Fruit fly (Drosophila melanogaster) whole organism: Measurements from ENCODE around the gene LManVI.

ENCODE experiments used
- CG8478 ChIP-seq: fragments of >200 bp; optimal IDR thresholded peaks from 2 replicates; lab custom pipeline; 2018; ENCODE audit warnings: inconsistent platforms
- Dll ChIP-seq: fragments of >200 bp; optimal IDR thresholded peaks from 2 replicates; lab custom pipeline; 2017
- EcR ChIP-seq, 2 experiments: fragments of >200 bp; optimal IDR thresholded peaks; 2 replicates each; lab custom pipeline; 2017; ENCODE audit warnings: missing biosample characterization in 2 of 2, missing genetic modification characterization in 2 of 2, missing genetic modification reagents in 2 of 2
- pan ChIP-seq: fragments of >200 bp; optimal IDR thresholded peaks from 2 replicates; lab custom pipeline; 2017
- psq ChIP-seq: fragments of >200 bp; optimal IDR thresholded peaks from 2 replicates; lab custom pipeline; 2017
- usp ChIP-seq: fragments of >200 bp; optimal IDR thresholded peaks from 2 replicates; lab custom pipeline; 2017; ENCODE audit warnings: missing biosample characterization, missing genetic modification characterization, mixed read lengths

The LManVI gene

DNA sequence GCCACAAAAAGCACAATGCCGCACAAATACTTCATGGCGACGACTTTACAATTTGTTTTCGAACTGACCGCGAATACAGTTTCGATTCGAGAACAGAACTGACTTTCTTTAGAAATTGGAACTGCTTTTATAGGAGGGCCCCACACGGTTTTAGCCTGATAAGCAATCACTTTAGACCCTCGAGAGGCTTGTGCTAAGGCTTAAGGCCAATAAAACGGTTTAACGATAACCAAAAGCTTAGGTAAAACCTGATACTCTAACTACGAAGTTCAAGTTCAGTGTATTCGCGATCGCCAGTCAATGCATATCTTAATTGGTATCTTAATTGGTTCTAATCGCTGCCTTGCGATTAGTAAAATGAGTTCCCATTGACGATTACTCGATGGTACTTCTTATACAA is at the start of gene LManVI:
LManVI (minus strand) TSS at position 101 of the 400 bp plus-strand sequence.
- TF ChIP-seq Dll (lab: Kevin White, UChicago) (no peak), pan (lab: Kevin White, UChicago) (no peak), usp (GFP tag; lab: Kevin White, UChicago) (no peak), CG8478 (lab: Kevin White, UChicago) (no peak), EcR (GFP tag; optimal IDR thresholded peaks at IDR 0.05; lab: Kevin White, UChicago) (no peak), psq (lab: Kevin White, UChicago) (no peak)

DNA sequence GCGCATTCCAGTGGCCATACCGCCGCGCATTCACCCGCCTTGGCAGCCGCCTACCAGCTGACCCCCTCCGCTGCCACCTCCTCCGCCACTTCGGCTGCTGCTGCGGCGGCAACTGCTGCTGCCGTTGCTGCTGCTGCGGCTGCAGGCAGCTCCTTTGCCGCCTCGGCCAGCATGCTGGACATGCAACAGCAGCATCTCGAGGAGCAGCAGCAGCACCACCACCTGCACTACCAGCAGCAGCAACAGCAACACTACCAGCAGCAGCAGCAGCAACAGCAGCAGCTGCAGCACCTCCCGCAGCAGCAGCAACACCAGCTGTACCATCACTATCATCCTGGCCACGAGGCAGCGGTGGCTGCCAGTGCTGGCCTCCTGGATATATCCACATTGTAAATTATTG is 47.3 kb upstream of the LManVI start:
- no peak for TF ChIP-seq Dll (lab: Kevin White, UChicago)
- TF ChIP-seq CG8478 (lab: Kevin White, UChicago), result no peak
- TF ChIP-seq EcR (GFP tag; optimal IDR thresholded peaks at IDR 0.05; lab: Kevin White, UChicago), result no peak
- no peak for TF ChIP-seq psq (lab: Kevin White, UChicago)
- no peak for TF ChIP-seq pan (lab: Kevin White, UChicago)
- no peak for TF ChIP-seq usp (GFP tag; lab: Kevin White, UChicago)

- TF ChIP-seq Dll (lab: Kevin White, UChicago) (peak; percentile 79), CG8478 (lab: Kevin White, UChicago) (peak; percentile 71), psq (lab: Kevin White, UChicago) (no peak)
Measured at dm6 chr2L:8825222-8825869, 44.3 kb upstream of the LManVI start, which contains the start of gene SoxN. TSS of gene SoxN (plus strand) at chr2L:8825645.

dm6 chr2L:8820539-8820938 is 39.5 kb upstream of the LManVI start:
- TF ChIP-seq usp (GFP tag; lab: Kevin White, UChicago) (no peak), EcR (GFP tag; optimal IDR thresholded peaks at IDR 0.05; lab: Kevin White, UChicago) (no peak), Dll (lab: Kevin White, UChicago) (no peak), CG8478 (lab: Kevin White, UChicago) (no peak), psq (lab: Kevin White, UChicago) (no peak), pan (lab: Kevin White, UChicago) (no peak)

DNA sequence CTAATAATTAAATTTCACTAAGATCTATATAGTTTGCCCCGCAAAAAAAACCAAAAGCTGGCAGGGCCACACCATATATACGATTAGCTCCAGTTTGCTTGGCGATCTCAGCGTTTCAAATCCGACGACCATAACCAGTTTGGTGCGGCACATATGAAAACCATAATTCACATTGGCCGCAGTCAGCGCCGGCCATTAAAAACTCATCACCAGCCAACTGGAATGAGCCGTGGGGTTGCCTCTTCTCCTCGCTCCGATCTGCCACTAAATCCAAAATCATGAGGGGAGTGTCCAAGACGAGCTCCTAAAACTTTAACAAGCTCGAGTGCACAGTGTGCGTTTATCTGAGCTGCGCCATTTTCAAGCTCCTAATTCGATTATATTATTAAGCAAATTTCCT is 36.3 kb upstream of the LManVI start:
- no peak for TF ChIP-seq psq (lab: Kevin White, UChicago)
- TF ChIP-seq CG8478 (lab: Kevin White, UChicago), result no peak
- no peak for TF ChIP-seq EcR (GFP tag; optimal IDR thresholded peaks at IDR 0.05; lab: Kevin White, UChicago)
- no peak for TF ChIP-seq usp (GFP tag; lab: Kevin White, UChicago)
- TF ChIP-seq Dll (lab: Kevin White, UChicago), result no peak

DNA sequence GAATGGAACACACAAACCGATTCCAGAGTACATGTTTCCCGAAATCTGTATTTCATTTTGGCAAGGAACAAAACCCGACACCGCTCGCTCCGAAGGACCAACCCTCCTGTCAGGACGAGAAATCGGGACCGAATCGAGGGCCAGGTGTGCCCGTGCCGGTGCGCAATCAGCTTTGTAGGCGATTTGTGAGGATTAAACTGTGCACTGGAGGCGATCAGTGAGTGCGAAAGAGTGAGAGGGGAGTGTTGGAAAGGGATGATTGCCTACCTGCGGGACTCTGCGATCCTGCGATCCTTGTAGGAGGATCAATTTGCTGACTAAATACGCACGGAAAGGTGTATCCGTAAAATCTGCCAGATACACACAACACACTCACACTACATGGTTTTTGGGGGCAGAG is 28.8 kb upstream of the LManVI start:
- TF ChIP-seq EcR (GFP tag; optimal IDR thresholded peaks at IDR 0.05; lab: Kevin White, UChicago) (no peak), usp (GFP tag; lab: Kevin White, UChicago) (no peak), Dll (lab: Kevin White, UChicago) (no peak), CG8478 (lab: Kevin White, UChicago) (no peak), pan (lab: Kevin White, UChicago) (no peak), psq (lab: Kevin White, UChicago) (no peak)

DNA sequence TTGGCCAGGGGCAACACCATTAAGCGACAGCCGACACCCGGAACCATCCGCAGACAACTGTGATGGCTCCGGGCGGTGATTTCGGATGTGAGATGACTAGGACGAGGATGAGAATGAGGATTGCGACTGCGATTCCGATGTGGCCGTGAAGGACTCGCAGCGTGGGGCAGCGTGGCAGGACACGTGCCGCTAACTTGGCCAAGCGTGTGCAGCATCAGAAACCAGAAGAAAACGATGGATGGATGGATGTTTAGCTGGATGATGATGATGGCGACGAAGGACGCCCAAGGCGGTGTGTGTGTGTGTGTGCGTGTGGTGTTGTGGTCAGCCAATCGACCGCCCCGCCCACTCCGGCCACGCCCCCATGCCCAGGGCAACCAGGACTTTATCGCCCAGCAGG is 23.1 kb upstream of the LManVI start:
- TF ChIP-seq pan (lab: Kevin White, UChicago), result no peak

dm6 chr2L:8799009-8799408 is 18.0 kb upstream of the LManVI start:
- TF ChIP-seq Dll (lab: Kevin White, UChicago), result no peak
- TF ChIP-seq EcR (GFP tag; optimal IDR thresholded peaks at IDR 0.05; lab: Kevin White, UChicago), result no peak
- TF ChIP-seq CG8478 (lab: Kevin White, UChicago), result no peak
- TF ChIP-seq pan (lab: Kevin White, UChicago), result no peak
- TF ChIP-seq usp (GFP tag; lab: Kevin White, UChicago), result no peak
- TF ChIP-seq psq (lab: Kevin White, UChicago), result no peak

dm6 chr2L:8794151-8794550 is 13.1 kb upstream of the LManVI start:
- TF ChIP-seq EcR (GFP tag; optimal IDR thresholded peaks at IDR 0.05; lab: Kevin White, UChicago), result no peak
- TF ChIP-seq Dll (lab: Kevin White, UChicago), result no peak
- no peak for TF ChIP-seq CG8478 (lab: Kevin White, UChicago)
- TF ChIP-seq usp (GFP tag; lab: Kevin White, UChicago), result no peak
- TF ChIP-seq psq (lab: Kevin White, UChicago), result no peak
- TF ChIP-seq pan (lab: Kevin White, UChicago), result no peak

- no peak for TF ChIP-seq psq (lab: Kevin White, UChicago)
- no peak for TF ChIP-seq Dll (lab: Kevin White, UChicago)
- no peak for TF ChIP-seq EcR (GFP tag; optimal IDR thresholded peaks at IDR 0.05; lab: Kevin White, UChicago)
Measured at dm6 chr2L:8791703-8792102, 10.7 kb upstream of the LManVI start.

- TF ChIP-seq psq (lab: Kevin White, UChicago), result no peak
- no peak for TF ChIP-seq pan (lab: Kevin White, UChicago)
- no peak for TF ChIP-seq EcR (GFP tag; optimal IDR thresholded peaks at IDR 0.05; lab: Kevin White, UChicago)
- no peak for TF ChIP-seq Dll (lab: Kevin White, UChicago)
- no peak for TF ChIP-seq usp (GFP tag; lab: Kevin White, UChicago)
- TF ChIP-seq CG8478 (lab: Kevin White, UChicago), result no peak
Measured at dm6 chr2L:8787575-8787974, 6.5 kb upstream of the LManVI start.

DNA sequence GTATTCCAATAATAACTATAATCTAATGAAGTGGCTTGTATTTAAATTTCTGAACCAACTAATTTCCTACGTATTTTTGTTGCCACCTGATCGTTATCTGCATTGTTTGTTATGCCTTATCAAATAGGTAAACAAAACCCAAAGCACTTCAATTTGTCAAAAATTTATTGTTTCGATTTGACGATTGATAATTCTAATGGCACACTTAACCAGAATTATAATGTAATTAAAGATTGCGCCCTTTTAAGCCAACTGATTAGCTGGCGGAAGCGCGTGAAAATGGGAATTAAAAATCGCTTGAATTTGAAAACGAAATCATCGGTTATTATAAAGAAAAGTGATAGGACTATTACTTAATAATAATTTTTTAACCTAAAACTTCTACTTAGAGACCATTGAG is 3.7 kb upstream of the LManVI start:
- TF ChIP-seq EcR (GFP tag; optimal IDR thresholded peaks at IDR 0.05; lab: Kevin White, UChicago), result no peak
- TF ChIP-seq pan (lab: Kevin White, UChicago), result no peak
